Worm (Caenorhabditis elegans): ENCODE measurements around the gene F10E9.11.
"Not testable (repeated sequence)": the region's sequence is repeated elsewhere in the genome, so short reads cannot be mapped to it uniquely, and the experiment has no call there.

The F10E9.11 gene

DNA sequence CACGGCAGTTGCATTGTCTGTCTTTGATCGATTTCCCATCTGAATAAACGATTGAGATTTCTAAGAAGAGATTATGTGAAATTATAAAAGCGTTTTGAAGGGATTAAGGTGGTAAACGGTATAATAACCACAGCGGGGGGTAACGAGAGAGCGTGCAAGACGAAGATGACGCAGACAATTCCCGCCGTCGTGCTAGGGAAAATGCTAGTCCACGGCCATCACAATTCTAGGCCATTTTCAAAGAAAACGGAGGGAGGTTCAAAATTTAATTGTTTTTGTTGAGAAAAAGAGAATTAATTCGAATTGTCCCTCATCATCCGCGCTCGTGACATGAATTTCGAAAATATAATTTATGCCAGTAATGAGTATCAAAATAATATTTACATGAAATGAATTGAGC, at the start of gene F10E9.11:
Gene F10E9.11 (minus strand): TSS at position 161 of the 400 bp plus-strand sequence.
- TF ChIP-seq unc-62 (GFP tag; optimal IDR thresholded peaks at IDR 0.05) = no peak

DNA sequence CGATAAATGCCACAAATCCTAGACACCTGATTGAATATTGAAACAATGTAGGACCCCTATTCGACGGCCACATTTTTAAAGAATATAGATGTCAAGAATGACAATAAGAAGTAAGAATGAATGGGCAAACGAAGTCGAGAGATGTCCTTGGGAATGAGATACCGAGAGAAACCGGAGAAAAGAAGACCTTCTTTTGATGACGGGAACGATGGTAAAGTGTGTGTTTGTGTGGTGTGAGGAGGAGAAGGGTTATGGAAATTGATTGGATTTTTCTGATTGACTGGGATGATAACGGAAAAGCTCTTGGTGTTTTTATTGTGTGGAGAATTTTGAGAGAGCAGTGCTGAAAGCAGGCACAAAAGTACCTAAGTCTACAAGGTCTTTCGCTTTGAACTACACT, 49.6 kb upstream of the F10E9.11 start, which contains the start of gene R05D3.9:
Gene R05D3.9 (minus strand): TSS at position 101 of the 400 bp plus-strand sequence.
- TF ChIP-seq unc-62 (GFP tag; optimal IDR thresholded peaks at IDR 0.05) = no peak

DNA sequence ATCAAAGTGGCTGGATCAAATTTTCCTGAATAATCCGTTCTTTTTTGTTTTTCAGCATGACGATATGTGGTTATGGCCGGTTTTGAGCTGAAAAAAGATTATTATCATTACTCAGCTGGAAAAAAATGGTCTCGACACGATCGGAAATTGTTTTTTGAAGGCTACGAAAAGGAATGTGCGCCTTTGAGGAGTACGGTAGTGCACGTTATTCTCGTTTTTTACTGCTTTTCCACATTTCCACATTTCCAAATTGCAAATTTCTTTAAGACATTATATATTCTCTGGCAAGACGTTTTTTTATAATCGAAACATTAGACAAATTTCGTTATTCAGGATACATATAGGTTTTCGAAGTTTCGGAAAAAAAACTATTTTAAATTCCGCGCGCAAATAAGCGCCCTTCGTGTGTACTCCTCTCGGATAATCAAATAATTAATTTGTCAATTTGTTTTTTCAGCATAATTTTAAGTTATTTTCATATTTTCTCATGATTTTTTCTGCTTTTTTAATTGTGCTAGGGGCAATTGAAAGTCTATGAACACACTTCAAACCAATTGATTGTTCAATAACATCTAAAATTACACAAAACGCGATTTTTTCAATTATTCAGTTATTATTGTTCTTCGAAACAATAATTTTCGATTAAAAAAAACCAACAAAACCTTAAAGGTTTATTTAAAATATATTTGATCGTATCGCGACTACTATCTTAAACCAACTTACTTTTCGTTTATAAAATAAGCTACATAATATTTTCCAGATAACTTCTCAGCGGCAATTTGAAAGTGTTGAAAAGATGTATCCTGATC, 44.4 kb upstream of the F10E9.11 start, which contains the start of gene R05D3.3:
Gene R05D3.3 (plus strand): TSS at position 759 of the 809 bp plus-strand sequence.
- TF ChIP-seq unc-62 (GFP tag; optimal IDR thresholded peaks at IDR 0.05) = no peak

DNA sequence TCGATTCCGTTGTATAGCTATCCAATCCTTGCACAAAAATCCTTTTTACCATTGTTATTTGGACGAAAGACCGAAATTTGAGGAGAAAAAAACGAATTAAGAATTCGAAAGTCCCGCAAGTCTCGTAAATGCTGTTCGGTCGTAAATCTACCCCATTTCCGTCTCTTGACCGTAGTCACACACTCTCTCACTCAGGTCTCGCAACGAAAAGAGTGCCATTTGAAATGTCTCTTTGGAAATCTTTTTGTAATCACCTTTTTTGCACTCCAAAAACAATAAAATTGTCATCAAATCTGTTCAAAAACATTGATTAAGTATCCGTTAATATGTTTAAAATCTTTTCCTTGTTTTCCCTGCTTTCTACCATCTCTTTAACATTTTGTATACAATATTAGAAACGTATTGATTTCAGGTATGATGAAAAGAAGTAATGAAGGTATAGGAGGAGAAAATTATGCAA, 39.2 kb upstream of the F10E9.11 start, which contains the start of the genes R05D3.8 and rfp-1:
Gene R05D3.8 (minus strand): TSS at position 115 of the 460 bp plus-strand sequence.
Gene rfp-1 (plus strand): TSS at position 410 of the 460 bp plus-strand sequence.
- TF ChIP-seq unc-62 (GFP tag; optimal IDR thresholded peaks at IDR 0.05) = no peak

DNA sequence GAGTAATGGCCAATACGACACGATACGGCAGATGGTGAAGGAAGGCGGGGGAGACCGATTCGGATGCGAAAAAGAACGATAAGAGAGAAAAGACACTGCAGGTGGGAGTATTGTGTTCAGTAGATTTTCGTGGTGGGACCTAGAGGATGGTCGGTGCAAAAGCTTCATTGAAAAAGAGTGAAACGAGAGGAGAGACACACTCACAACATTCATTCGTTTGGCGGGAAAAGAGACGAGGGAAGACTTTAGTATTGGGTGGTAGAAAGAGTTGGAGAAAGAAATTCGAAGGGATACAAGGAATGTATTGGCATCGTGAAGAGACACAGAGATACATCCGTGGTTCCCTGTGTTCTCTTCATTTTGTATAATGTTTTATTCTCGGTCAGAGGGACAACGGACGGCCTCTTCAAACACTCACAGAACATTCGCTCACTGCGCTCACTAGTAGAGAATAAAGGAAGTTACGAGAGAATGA, 37.4 kb upstream of the F10E9.11 start:
- TF ChIP-seq unc-62 (GFP tag; optimal IDR thresholded peaks at IDR 0.05) = no peak

ce11 chrIII:8355462-8355815, 36.4 kb upstream of the F10E9.11 start:
- no peak for TF ChIP-seq unc-62 (GFP tag; optimal IDR thresholded peaks at IDR 0.05)

DNA sequence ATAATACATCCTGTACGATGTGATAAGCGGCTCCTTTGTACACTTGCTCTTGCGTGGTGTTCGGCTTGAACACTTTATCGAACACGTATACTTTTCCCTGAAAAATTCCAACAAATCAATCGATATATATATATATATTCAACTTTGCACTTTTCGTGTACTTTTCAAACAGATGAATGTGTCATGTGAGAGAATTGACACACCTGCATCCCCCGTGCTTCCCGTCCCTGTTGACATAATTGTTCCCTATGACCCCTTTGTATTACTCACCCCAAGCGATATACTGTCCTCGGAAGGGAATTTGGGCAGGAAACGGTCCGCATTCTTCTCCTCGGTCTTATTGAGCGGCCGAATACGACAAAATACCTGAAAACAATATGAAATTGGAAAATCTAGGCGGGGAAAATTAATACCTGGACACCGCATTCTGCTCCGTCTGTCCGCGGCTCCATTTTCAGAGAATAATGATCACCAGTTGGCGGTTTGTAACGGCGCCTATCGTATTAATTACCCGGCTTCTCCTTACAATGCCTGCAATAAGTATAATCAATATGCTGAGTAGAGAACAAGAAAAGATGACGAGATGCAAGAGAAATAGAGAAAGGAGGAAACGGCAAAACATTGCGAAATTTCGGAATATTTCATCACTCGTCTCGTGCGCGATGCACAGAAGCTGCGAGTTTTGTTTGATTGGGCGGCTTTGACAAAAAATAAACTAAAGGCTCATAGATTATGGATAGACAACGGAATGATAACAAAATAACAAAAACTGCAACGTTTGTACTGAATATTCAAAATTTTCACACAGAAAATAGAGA, 35.8 kb upstream of the F10E9.11 start, which contains the start of gene unc-116:
Gene unc-116 (minus strand): TSS at position 531 of the 818 bp plus-strand sequence.
- no peak for TF ChIP-seq unc-62 (GFP tag; optimal IDR thresholded peaks at IDR 0.05)

DNA sequence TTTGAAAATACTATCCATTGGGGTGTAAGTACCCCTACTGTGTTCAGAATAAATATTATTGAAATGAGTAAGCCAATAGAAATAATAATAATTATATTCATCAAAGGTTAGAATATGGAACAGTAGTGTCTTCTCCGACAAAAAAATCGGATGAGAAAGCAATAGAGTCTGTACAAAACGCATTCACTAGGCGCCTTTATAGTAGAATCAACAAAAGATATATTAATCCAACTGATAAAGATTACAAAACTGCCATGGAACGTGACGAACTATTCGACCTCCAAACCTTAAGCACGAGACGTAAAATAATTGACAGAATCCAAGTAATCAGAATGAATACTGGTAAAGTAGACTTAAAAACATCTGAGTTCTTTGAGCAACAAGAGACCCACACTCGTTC, 28.8 kb upstream of the F10E9.11 start, which contains the start of gene clc-29:
Gene clc-29 (minus strand): TSS at position 101 of the 400 bp plus-strand sequence.
- TF ChIP-seq unc-62 (GFP tag; optimal IDR thresholded peaks at IDR 0.05) = not testable (repeated sequence)

- TF ChIP-seq unc-62 (GFP tag; optimal IDR thresholded peaks at IDR 0.05) = not testable (repeated sequence)
Measured at ce11 chrIII:8344283-8344682, 25.2 kb upstream of the F10E9.11 start, which contains the start of gene ZC262.7. Gene ZC262.7 (minus strand): TSS chrIII:8344336.

- TF ChIP-seq unc-62 (GFP tag; optimal IDR thresholded peaks at IDR 0.05) = not testable (repeated sequence)
Measured at ce11 chrIII:8339372-8339771, 20.3 kb upstream of the F10E9.11 start, which contains the start of gene clc-28. Gene clc-28 (minus strand): TSS chrIII:8339472.

DNA sequence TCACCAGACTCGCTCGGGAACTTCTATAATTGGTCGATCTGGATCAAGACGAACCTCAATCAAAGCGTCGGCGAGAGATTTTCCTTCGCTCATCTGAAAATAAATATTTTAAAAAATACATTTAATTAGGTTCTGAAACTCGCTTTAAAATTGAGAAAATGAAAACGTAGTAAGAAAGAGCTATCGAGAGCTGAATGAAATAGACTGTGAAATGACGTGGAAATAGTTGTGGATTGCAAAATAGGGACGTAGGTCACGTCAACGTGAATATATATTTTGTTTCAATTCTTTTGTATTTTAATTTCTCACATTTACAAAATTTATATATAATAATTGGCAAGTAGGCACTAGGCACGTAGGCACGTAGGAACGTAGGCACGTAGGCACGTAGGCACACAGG, 15.4 kb upstream of the F10E9.11 start, which contains the start of gene ZC262.4:
Gene ZC262.4 (minus strand): TSS at position 101 of the 400 bp plus-strand sequence.
- TF ChIP-seq unc-62 (GFP tag; optimal IDR thresholded peaks at IDR 0.05) = no peak

ce11 chrIII:8331779-8332178, 12.7 kb upstream of the F10E9.11 start, which contains the start of the genes mrps-18A and ZC262.2:
Gene mrps-18A (minus strand): TSS chrIII:8331919.
Gene ZC262.2 (plus strand): TSS chrIII:8332062.
- TF ChIP-seq unc-62 (GFP tag; optimal IDR thresholded peaks at IDR 0.05) = no peak

DNA sequence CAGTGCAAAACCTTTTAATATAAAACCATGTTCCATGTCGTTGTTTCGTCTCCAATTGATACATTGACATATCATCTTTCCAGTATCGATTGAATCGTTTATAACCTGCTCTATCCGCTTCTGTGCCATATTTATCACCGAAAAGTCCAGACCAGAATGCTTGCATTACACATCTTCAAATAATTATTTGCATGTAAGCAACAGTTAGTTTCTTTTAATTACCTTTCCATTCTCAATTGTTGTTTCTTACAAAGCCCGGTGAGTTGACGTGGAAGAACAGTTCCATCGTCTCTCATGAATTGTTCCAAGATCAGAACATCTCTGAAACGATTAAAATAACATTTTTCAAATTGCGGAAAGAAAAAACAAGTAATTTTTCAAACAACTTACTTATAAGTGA, 12.2 kb upstream of the F10E9.11 start, which contains the start of gene iglr-2:
Gene iglr-2 (minus strand): TSS at position 101 of the 400 bp plus-strand sequence.
- no peak for TF ChIP-seq unc-62 (GFP tag; optimal IDR thresholded peaks at IDR 0.05)

DNA sequence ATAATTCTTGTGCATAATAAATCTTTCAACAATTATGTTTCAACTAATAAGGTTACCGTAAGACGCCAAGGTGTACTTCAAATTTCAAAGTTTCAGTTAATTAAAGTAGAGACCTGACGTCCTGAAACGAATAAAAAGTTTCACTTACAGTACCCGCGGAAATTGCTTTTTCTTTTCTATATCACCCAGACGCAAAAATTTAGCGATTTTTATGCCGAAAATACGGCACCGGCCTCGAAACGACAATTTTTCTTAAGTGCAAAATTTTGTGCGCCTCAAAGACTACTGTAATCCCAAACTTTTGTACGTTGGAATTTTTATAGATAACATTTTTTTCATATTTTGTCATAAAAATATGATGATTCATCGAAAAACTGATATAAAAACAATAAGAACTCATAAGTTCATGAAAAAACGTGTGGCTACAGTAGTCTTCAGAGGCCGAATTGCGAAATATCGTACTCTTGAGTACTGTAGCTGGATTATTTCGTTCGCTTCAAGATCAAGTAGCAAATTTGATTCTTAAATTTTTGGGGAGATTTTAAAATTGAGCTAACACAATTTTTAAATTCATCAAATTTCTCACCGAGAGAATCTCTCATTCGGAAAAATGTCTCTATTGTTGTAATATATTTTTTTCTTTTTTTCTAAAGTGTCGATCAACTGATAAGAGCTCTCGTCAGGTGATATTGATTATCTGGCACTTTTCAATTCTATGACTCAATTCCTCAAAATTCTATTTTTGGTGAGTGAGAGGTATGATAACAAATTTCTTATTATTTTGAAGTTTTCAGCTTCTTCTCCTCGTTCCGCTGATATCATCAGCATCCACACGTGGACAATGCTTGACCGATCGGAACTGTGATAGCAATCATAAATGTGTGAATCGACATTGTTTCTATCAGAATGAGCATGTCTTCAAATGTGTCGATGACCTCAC, 6.8 kb upstream of the F10E9.11 start, which contains the start of gene ZC262.13:
Gene ZC262.13 (plus strand): TSS at position 641 of the 940 bp plus-strand sequence.
- no peak for TF ChIP-seq unc-62 (GFP tag; optimal IDR thresholded peaks at IDR 0.05)

All from whole organism, dauer.